Fruit fly (Drosophila melanogaster) whole organism, embryonic: Measurements from ENCODE around the gene Hr78.

Source experiments
- B-H2 ChIP-seq: fragments of 200-800 bp; sonication (Bioruptor generic); optimal IDR thresholded peaks from 2 replicates; lab custom pipeline; 2018; ENCODE audit warnings: missing biosample characterization, mild to moderate bottlenecking, missing genetic modification characterization
- CG10543 ChIP-seq: fragments of 200-800 bp; sonication (Bioruptor generic); optimal IDR thresholded peaks from 3 replicates; lab custom pipeline; 2017; ENCODE audit warnings: missing biosample characterization, mild to moderate bottlenecking, missing genetic modification characterization, moderate library complexity
- CG10565 ChIP-seq: fragments of 200-800 bp; sonication (Bioruptor generic); optimal IDR thresholded peaks from 3 replicates; lab custom pipeline; 2016; ENCODE audit warnings: missing biosample characterization, mild to moderate bottlenecking, missing genetic modification characterization
- CG12219 ChIP-seq: fragments of 200-800 bp; sonication (Bioruptor generic); optimal IDR thresholded peaks from 3 replicates; lab custom pipeline; 2018; ENCODE audit warnings: missing biosample characterization, mild to moderate bottlenecking, missing genetic modification characterization
- CG12236 ChIP-seq: fragments of 200-800 bp; sonication (Bioruptor generic); optimal IDR thresholded peaks from 2 replicates; lab custom pipeline; 2016; ENCODE audit warnings: missing biosample characterization, missing genetic modification characterization
- CG13123 ChIP-seq: fragments of 200-800 bp; sonication (Bioruptor generic); optimal IDR thresholded peaks from 2 replicates; lab custom pipeline; 2016; ENCODE audit warnings: missing biosample characterization, missing genetic modification characterization
- CG17385 ChIP-seq: fragments of 200-800 bp; sonication (Bioruptor generic); optimal IDR thresholded peaks from 3 replicates; lab custom pipeline; 2018; ENCODE audit warnings: missing biosample characterization, mild to moderate bottlenecking, missing genetic modification characterization
- CG18011 ChIP-seq: fragments of 200-800 bp; sonication (Bioruptor generic); optimal IDR thresholded peaks from 2 replicates; lab custom pipeline; 2017; ENCODE audit warnings: missing biosample characterization, missing genetic modification characterization, mild to moderate bottlenecking, moderate library complexity, missing genotype
- CG30020 ChIP-seq: fragments of 200-800 bp; optimal IDR thresholded peaks from 2 replicates; lab custom pipeline; 2019; ENCODE audit warnings: missing biosample characterization, mild to moderate bottlenecking, missing genetic modification characterization, moderate library complexity
- CG6765 ChIP-seq: fragments of 200-800 bp; sonication (Bioruptor generic); optimal IDR thresholded peaks from 3 replicates; lab custom pipeline; 2017; ENCODE audit warnings: missing biosample characterization, mild to moderate bottlenecking, missing genetic modification characterization
- CG9817 ChIP-seq: fragments of 200-800 bp; sonication (Bioruptor generic); optimal IDR thresholded peaks from 2 replicates; lab custom pipeline; 2018; ENCODE audit warnings: missing biosample characterization, mild to moderate bottlenecking, missing genetic modification characterization, moderate library complexity
- Chrac-16 ChIP-seq: fragments of 200-800 bp; sonication (Bioruptor generic); optimal IDR thresholded peaks from 3 replicates; lab custom pipeline; 2016; ENCODE audit warnings: missing biosample characterization, missing genetic modification characterization
- CrebB ChIP-seq: fragments of 200-800 bp; sonication (Bioruptor generic); optimal IDR thresholded peaks from 3 replicates; lab custom pipeline; 2018; ENCODE audit warnings: missing biosample characterization, mild to moderate bottlenecking, missing genetic modification characterization
- Doc3 ChIP-seq: fragments of 200-800 bp; sonication (Bioruptor generic); IDR thresholded peaks from 3 replicates; pipeline ENCODE4 v1.3.6; 2022; ENCODE audit warnings: missing biosample characterization, missing genetic modification characterization; ENCODE audit not compliant: partially characterized antibody
- Fer3 ChIP-seq: fragments of 200-800 bp; sonication (Bioruptor generic); optimal IDR thresholded peaks from 2 replicates; lab custom pipeline; 2018; ENCODE audit warnings: missing biosample characterization, mild to moderate bottlenecking, missing genetic modification characterization, moderate library complexity
- H15 ChIP-seq: fragments of 200-800 bp; sonication (Bioruptor generic); IDR thresholded peaks from 3 replicates; pipeline ENCODE4 v1.3.6; 2022; ENCODE audit warnings: missing biosample characterization, missing genetic modification characterization
- Hmx ChIP-seq: fragments of 200-800 bp; sonication (Bioruptor generic); optimal IDR thresholded peaks from 2 replicates; lab custom pipeline; 2016; ENCODE audit warnings: missing biosample characterization, missing genetic modification characterization
- Hr3 ChIP-seq: fragments of 200-800 bp; sonication (Bioruptor generic); optimal IDR thresholded peaks from 3 replicates; lab custom pipeline; 2016; ENCODE audit warnings: missing biosample characterization, missing genetic modification characterization
- Hsf ChIP-seq: fragments of 200-800 bp; sonication (Bioruptor generic); optimal IDR thresholded peaks from 3 replicates; lab custom pipeline; 2016; ENCODE audit warnings: missing biosample characterization, missing genetic modification characterization
- Mes4 ChIP-seq: fragments of 200-800 bp; sonication (Bioruptor generic); optimal IDR thresholded peaks from 2 replicates; lab custom pipeline; 2016; ENCODE audit warnings: missing biosample characterization, missing genetic modification characterization
- Mrtf ChIP-seq: fragments of 200-800 bp; sonication (Bioruptor generic); IDR thresholded peaks from 3 replicates; pipeline ENCODE4 v1.3.6; 2022; ENCODE audit warnings: missing biosample characterization, missing genetic modification characterization
- Neu2 ChIP-seq: fragments of 200-800 bp; sonication (Bioruptor generic); optimal IDR thresholded peaks from 3 replicates; lab custom pipeline; 2016; ENCODE audit warnings: missing biosample characterization, missing genetic modification characterization, borderline replicate concordance
- Taf1 ChIP-seq: fragments of 200-800 bp; sonication (Bioruptor generic); IDR thresholded peaks from 2 replicates; pipeline ENCODE4 v1.3.6; 2022; ENCODE audit warnings: missing biosample characterization, missing genetic modification characterization
- Usf ChIP-seq: fragments of 200-800 bp; sonication (Bioruptor generic); optimal IDR thresholded peaks from 2 replicates; lab custom pipeline; 2017; ENCODE audit warnings: missing genotype, missing biosample characterization, missing genetic modification characterization
- amos ChIP-seq: fragments of 200-800 bp; sonication (Bioruptor generic); IDR thresholded peaks from 2 replicates; pipeline ENCODE4 v1.3.6; 2022; ENCODE audit warnings: missing biosample characterization, missing genetic modification characterization; ENCODE audit not compliant: partially characterized antibody
- ash1 ChIP-seq: fragments of 200-800 bp; sonication (Bioruptor generic); optimal IDR thresholded peaks from 2 replicates; lab custom pipeline; 2018; ENCODE audit warnings: missing biosample characterization, mild to moderate bottlenecking, missing genetic modification characterization
- cad ChIP-seq: fragments of >200 bp; optimal IDR thresholded peaks from 2 replicates; lab custom pipeline; 2017; ENCODE audit warnings: missing biosample characterization, missing genetic modification characterization
- corto ChIP-seq: fragments of 200-800 bp; sonication (Bioruptor generic); optimal IDR thresholded peaks from 2 replicates; lab custom pipeline; 2016; ENCODE audit warnings: missing biosample characterization, mild to moderate bottlenecking, missing genetic modification characterization, moderate library complexity
- croc ChIP-seq: fragments of 200-800 bp; sonication (Bioruptor generic); conservative IDR thresholded peaks from 3 replicates; pipeline ENCODE4 v1.3.6; 2022; ENCODE audit warnings: missing biosample characterization, missing genetic modification characterization
- danr ChIP-seq: fragments of 200-800 bp; sonication (Bioruptor generic); IDR thresholded peaks from 2 replicates; pipeline ENCODE4 v1.3.6; 2022; ENCODE audit warnings: missing biosample characterization, missing genetic modification characterization
- disco-r ChIP-seq: fragments of 200-800 bp; sonication (Bioruptor generic); optimal IDR thresholded peaks from 2 replicates; lab custom pipeline; 2016; ENCODE audit warnings: missing biosample characterization, missing genetic modification characterization
- en ChIP-seq: fragments of 200-800 bp; sonication (Bioruptor generic); optimal IDR thresholded peaks from 2 replicates; lab custom pipeline; 2016; ENCODE audit warnings: missing biosample characterization, missing genetic modification characterization
- exex ChIP-seq: fragments of 200-800 bp; sonication (Bioruptor generic); optimal IDR thresholded peaks from 4 replicates; lab custom pipeline; 2018; ENCODE audit warnings: missing biosample characterization, mild to moderate bottlenecking, missing genetic modification characterization, moderate library complexity
- eyg ChIP-seq: fragments of 200-800 bp; sonication (Bioruptor generic); optimal IDR thresholded peaks from 3 replicates; lab custom pipeline; 2016; ENCODE audit warnings: missing biosample characterization, missing genetic modification characterization
- gsb-n ChIP-seq: fragments of 200-800 bp; sonication (Bioruptor generic); optimal IDR thresholded peaks from 3 replicates; lab custom pipeline; 2018; ENCODE audit warnings: missing biosample characterization, mild to moderate bottlenecking, missing genetic modification characterization
- lab ChIP-seq: fragments of 200-800 bp; sonication (Bioruptor generic); optimal IDR thresholded peaks from 3 replicates; lab custom pipeline; 2017; ENCODE audit warnings: missing biosample characterization, missing genetic modification characterization, mild to moderate bottlenecking, moderate library complexity, missing genetic modification reagents
- odd ChIP-seq: fragments of 200-800 bp; sonication (Bioruptor generic); optimal IDR thresholded peaks from 2 replicates; lab custom pipeline; 2017; ENCODE audit warnings: missing biosample characterization, mild to moderate bottlenecking, missing genetic modification characterization
- otp ChIP-seq: fragments of 200-800 bp; sonication (Bioruptor generic); IDR thresholded peaks from 3 replicates; pipeline ENCODE4, ENCODE4 v1.3.6; 2022; ENCODE audit warnings: missing biosample characterization, missing genetic modification characterization
- p53 ChIP-seq: fragments of 200-800 bp; sonication (Bioruptor generic); optimal IDR thresholded peaks from 2 replicates; lab custom pipeline; 2016; ENCODE audit warnings: missing biosample characterization, missing genetic modification characterization
- pfk ChIP-seq: fragments of 200-800 bp; sonication (Bioruptor generic); optimal IDR thresholded peaks from 2 replicates; lab custom pipeline; 2018; ENCODE audit warnings: missing biosample characterization, mild to moderate bottlenecking, missing genetic modification characterization, moderate library complexity
- sens ChIP-seq: fragments of 200-800 bp; sonication (Bioruptor generic); peaks from one replicate; lab custom pipeline; 2016; ENCODE audit warnings: missing biosample characterization, missing genetic modification characterization
- sim ChIP-seq: fragments of 200-800 bp; sonication (Bioruptor generic); IDR thresholded peaks from 2 replicates; pipeline ENCODE4 v1.3.6; 2022; ENCODE audit warnings: missing biosample characterization, missing genetic modification characterization
- sima ChIP-seq: fragments of 200-800 bp; sonication (Bioruptor generic); optimal IDR thresholded peaks from 2 replicates; lab custom pipeline; 2016; ENCODE audit warnings: missing biosample characterization, missing genetic modification characterization
- tll ChIP-seq, 2 experiments: fragments of 200-800 bp in 1 of 2; fragments of >200 bp in 1 of 2; sonication (Bioruptor generic) in 1 of 2; optimal IDR thresholded peaks; 2 replicates each; lab custom pipeline; 2017 to 2019; ENCODE audit warnings: missing biosample characterization in 2 of 2, missing genetic modification characterization in 2 of 2, mild to moderate bottlenecking in 1 of 2, moderate library complexity in 1 of 2
- trh ChIP-seq: fragments of 200-800 bp; sonication (Bioruptor generic); optimal IDR thresholded peaks from 2 replicates; lab custom pipeline; 2016; ENCODE audit warnings: missing biosample characterization, missing genetic modification characterization
- twi ChIP-seq: fragments of 200-800 bp; optimal IDR thresholded peaks from 2 replicates; lab custom pipeline; 2019; ENCODE audit warnings: missing biosample characterization, mild to moderate bottlenecking, missing genetic modification characterization, moderate library complexity
- wek ChIP-seq: fragments of 200-800 bp; sonication (Bioruptor generic); optimal IDR thresholded peaks from 3 replicates; lab custom pipeline; 2018; ENCODE audit warnings: missing biosample characterization, mild to moderate bottlenecking, missing genetic modification characterization, moderate library complexity
- z ChIP-seq: fragments of 200-800 bp; sonication (Bioruptor generic); IDR thresholded peaks from 3 replicates; pipeline ENCODE4 v1.3.6; 2022; ENCODE audit warnings: missing biosample characterization, missing genetic modification characterization
- zf30C ChIP-seq: fragments of 200-800 bp; sonication (Bioruptor generic); optimal IDR thresholded peaks from 3 replicates; lab custom pipeline; 2018; ENCODE audit warnings: missing biosample characterization, mild to moderate bottlenecking, missing genetic modification characterization

The Hr78 gene

dm6 chr3L:21539245-21540196, 42.2 kb upstream of the Hr78 start, which contains the start of the genes COX8 and VhaM9.7-b (continued):
- no peak for TF ChIP-seq ash1 (GFP tag; lab: Kevin White, UChicago)
- peak; percentile 72 for TF ChIP-seq amos (GFP tag; lab: Robert Waterston, UW)
- TF ChIP-seq Taf1 (GFP tag; lab: Robert Waterston, UW) = peak; percentile 62; the same call in 1 of the 2 replicates
- TF ChIP-seq Mes4 (GFP tag; lab: Kevin White, UChicago) = no peak
- peak; percentile 77 for TF ChIP-seq Hsf
- no peak for TF ChIP-seq Hmx (GFP tag; lab: Kevin White, UChicago)
- no peak for TF ChIP-seq CG12219
- TF ChIP-seq gsb-n (tag; lab: Kevin White, UChicago) = no peak
- TF ChIP-seq odd (GFP tag; lab: Kevin White, UChicago) = no peak
- no peak for TF ChIP-seq z
- peak; percentile 45 for TF ChIP-seq CG13123 (GFP tag; lab: Kevin White, UChicago)
- TF ChIP-seq CG12236 (GFP tag; lab: Kevin White, UChicago) = no peak
- TF ChIP-seq sima (GFP tag; lab: Kevin White, UChicago) = no peak
- TF ChIP-seq CG30020 (tag; lab: Kevin White, UChicago) = peak; percentile 75
- peak; percentile 89 for TF ChIP-seq Usf (GFP tag; lab: Kevin White, UChicago)
- TF ChIP-seq CG10543 (GFP tag; lab: Kevin White, UChicago) = peak; percentile 40
- no peak for TF ChIP-seq otp (GFP tag; lab: Robert Waterston, UW)
- peak; percentile 55 for TF ChIP-seq Chrac-16 (GFP tag; lab: Kevin White, UChicago)
- TF ChIP-seq CG10565 (GFP tag; lab: Kevin White, UChicago) = no peak
- no peak for TF ChIP-seq p53 (GFP tag; lab: Kevin White, UChicago)
- TF ChIP-seq Mrtf = no peak
- no peak for TF ChIP-seq cad (GFP tag; lab: Kevin White, UChicago)
- no peak for TF ChIP-seq corto
- TF ChIP-seq tll (GFP tag; optimal IDR thresholded peaks at IDR 0.05; lab: Kevin White, UChicago) = no peak
- peak; percentile 20 for TF ChIP-seq eyg (GFP tag; lab: Kevin White, UChicago)
- no peak for TF ChIP-seq en (GFP tag; lab: Kevin White, UChicago)
- peak; percentile 66 for TF ChIP-seq Doc3
- TF ChIP-seq croc = 0 out of 3 replicates have a peak, but pooled peaks have one; percentile 15
- no peak for TF ChIP-seq trh (GFP tag; lab: Kevin White, UChicago)
- TF ChIP-seq lab (GFP tag; lab: Kevin White, UChicago) = no peak
- TF ChIP-seq wek = no peak
- TF ChIP-seq disco-r (GFP tag; lab: Kevin White, UChicago) = no peak
- TF ChIP-seq CG18011 = peak; percentile 76
- peak; percentile 24 for TF ChIP-seq pfk (GFP tag; lab: Kevin White, UChicago)
- TF ChIP-seq CG6765 (GFP tag; lab: Kevin White, UChicago) = no peak
- no peak for TF ChIP-seq CrebB (tag; lab: Kevin White, UChicago)
- no peak for TF ChIP-seq danr (GFP tag; lab: Robert Waterston, UW)
- peak; percentile 60 for TF ChIP-seq Hr3 (GFP tag; lab: Kevin White, UChicago)
- no peak for TF ChIP-seq Fer3 (tag; lab: Kevin White, UChicago)
- TF ChIP-seq CG17385 (GFP tag; lab: Kevin White, UChicago) = peak; percentile 97
- peak; percentile 63 for TF ChIP-seq sens (GFP tag; lab: Kevin White, UChicago)
- TF ChIP-seq zf30C (GFP tag; lab: Kevin White, UChicago) = no peak
- no peak for TF ChIP-seq exex (tag; lab: Kevin White, UChicago)
- TF ChIP-seq CG9817 (tag; lab: Kevin White, UChicago) = no peak
- TF ChIP-seq H15 = no peak
- peak; percentile 67 for TF ChIP-seq B-H2 (GFP tag; lab: Kevin White, UChicago)
- TF ChIP-seq twi (tag; lab: Kevin White, UChicago) = no peak
- TF ChIP-seq Neu2 (GFP tag; lab: Kevin White, UChicago) = no peak
- TF ChIP-seq sim = no peak
